In genomic region chr3R:19463874-19464549, dm6 we compare ENCODE assay signal across 4 fruit fly cellular contexts.
A peak's percentile ranks its signal among the peaks of the same experiment; 100 is the strongest.
TF ChIP-seq lines count a peak whose summit lies in the region.

No protein-coding gene starts in this region.

- peak; percentile 29 for TF ChIP-seq CTCF in whole organism, embryonic (GFP tag; optimal IDR thresholded peaks at IDR 0.05; lab: Kevin White, UChicago)

TF ChIP-seq in whole organism, adult, 20 proteins besides CTCF, POLR2A, EP300 and RAD21:
- TF ChIP-seq Clk (GFP tag; optimal IDR thresholded peaks at IDR 0.05; lab: Kevin White, UChicago) (peak; percentile 24), pad (GFP tag; optimal IDR thresholded peaks at IDR 0.05; lab: Kevin White, UChicago) (peak; percentile 56), ovo (GFP tag; optimal IDR thresholded peaks at IDR 0.05; lab: Kevin White, UChicago) (peak; percentile 92), Crg-1 (GFP tag; optimal IDR thresholded peaks at IDR 0.05; lab: Kevin White, UChicago) (peak; percentile 35), CG12768 (GFP tag; optimal IDR thresholded peaks at IDR 0.05; lab: Kevin White, UChicago) (peak; percentile 43), CG33017 (tag; optimal IDR thresholded peaks at IDR 0.05; lab: Kevin White, UChicago) (no peak), CG5204 (GFP tag; optimal IDR thresholded peaks at IDR 0.05; lab: Kevin White, UChicago) (no peak), cic (GFP tag; optimal IDR thresholded peaks at IDR 0.05; lab: Kevin White, UChicago) (peak; percentile 39), CG14711 (tag; optimal IDR thresholded peaks at IDR 0.05; lab: Kevin White, UChicago) (peak; percentile 26), cnc (optimal IDR thresholded peaks at IDR 0.05; lab: Kevin White, UChicago) (no peak), CG7045 (GFP tag; optimal IDR thresholded peaks at IDR 0.05; lab: Kevin White, UChicago) (peak; percentile 14), tj (GFP tag; optimal IDR thresholded peaks at IDR 0.05; lab: Kevin White, UChicago) (peak; percentile 5), CG7101 (tag; optimal IDR thresholded peaks at IDR 0.05; lab: Kevin White, UChicago) (peak; percentile 52), CG11617 (GFP tag; optimal IDR thresholded peaks at IDR 0.05; lab: Kevin White, UChicago) (peak; percentile 13), CG1620 (GFP tag; optimal IDR thresholded peaks at IDR 0.05; lab: Kevin White, UChicago) (no peak)

TF ChIP-seq in whole organism, embryonic, 481 proteins besides CTCF, POLR2A, EP300 and RAD21 (continues in another document):
- peak; percentile 4 for TF ChIP-seq HmgD (GFP tag; optimal IDR thresholded peaks at IDR 0.05; lab: Kevin White, UChicago)
- TF ChIP-seq fd102C (GFP tag; optimal IDR thresholded peaks at IDR 0.05; lab: Kevin White, UChicago) = peak; percentile 69
- no peak for TF ChIP-seq CG10274 (GFP tag; optimal IDR thresholded peaks at IDR 0.05; lab: Kevin White, UChicago)
- TF ChIP-seq slbo (GFP tag; IDR thresholded peaks at IDR 0.05; lab: Robert Waterston, UW) = no peak
- peak; percentile 24; the same call in 1 of the 2 replicates for TF ChIP-seq ttk (GFP tag; IDR thresholded peaks at IDR 0.05; lab: Robert Waterston, UW)
- TF ChIP-seq CG2712 (tag; optimal IDR thresholded peaks at IDR 0.05; lab: Kevin White, UChicago) = peak; percentile 50
- TF ChIP-seq bowl (GFP tag; IDR thresholded peaks at IDR 0.05; lab: Robert Waterston, UW) = no peak
- no peak for TF ChIP-seq Gsc (GFP tag; IDR thresholded peaks at IDR 0.05; lab: Robert Waterston, UW)
- no peak for TF ChIP-seq zf30C (GFP tag; optimal IDR thresholded peaks at IDR 0.05; lab: Kevin White, UChicago)
- TF ChIP-seq CG6272 (GFP tag; IDR thresholded peaks at IDR 0.05; lab: Robert Waterston, UW) = no peak
- no peak for TF ChIP-seq pita (GFP tag; optimal IDR thresholded peaks at IDR 0.05; lab: Kevin White, UChicago)
- peak; percentile 72 for TF ChIP-seq Spps (tag; optimal IDR thresholded peaks at IDR 0.05; lab: Kevin White, UChicago)
- peak; percentile 56 for TF ChIP-seq CG13296 (GFP tag; optimal IDR thresholded peaks at IDR 0.05; lab: Kevin White, UChicago)
- no peak for TF ChIP-seq nmo (GFP tag; optimal IDR thresholded peaks at IDR 0.05; lab: Kevin White, UChicago)
- TF ChIP-seq gem (tag; optimal IDR thresholded peaks at IDR 0.05; lab: Kevin White, UChicago) = peak; percentile 66
- peak; percentile 91 for TF ChIP-seq Med (GFP tag; lab: Kevin White, UChicago)
- no peak for TF ChIP-seq Ada2b (GFP tag; IDR thresholded peaks at IDR 0.05; lab: Robert Waterston, UW)
- no peak for TF ChIP-seq az2 (GFP tag; optimal IDR thresholded peaks at IDR 0.05; lab: Kevin White, UChicago)
- no peak for TF ChIP-seq CkIIα-i1 (GFP tag; IDR thresholded peaks at IDR 0.05; lab: Robert Waterston, UW)
- peak; percentile 9 for TF ChIP-seq CG6654 (GFP tag; optimal IDR thresholded peaks at IDR 0.05; lab: Kevin White, UChicago)
- TF ChIP-seq eyg (GFP tag; optimal IDR thresholded peaks at IDR 0.05; lab: Kevin White, UChicago) = peak; percentile 58
- no peak for TF ChIP-seq pros (GFP tag; optimal IDR thresholded peaks at IDR 0.05; lab: Kevin White, UChicago)
- TF ChIP-seq HLH3B (GFP tag; IDR thresholded peaks at IDR 0.05; lab: Robert Waterston, UW) = peak; percentile 12; the same call in 1 of the 2 replicates
- TF ChIP-seq rib (GFP tag; IDR thresholded peaks at IDR 0.05; lab: Robert Waterston, UW) = peak; percentile 69; the same call in 1 of the 2 replicates
- TF ChIP-seq sna (GFP tag; IDR thresholded peaks at IDR 0.05; lab: Robert Waterston, UW; ENCODE audit: partially characterized antibody) = no peak
- no peak for TF ChIP-seq jigr1 (GFP tag; IDR thresholded peaks at IDR 0.05; lab: Robert Waterston, UW)
- TF ChIP-seq CG6765 (GFP tag; optimal IDR thresholded peaks at IDR 0.05; lab: Kevin White, UChicago) = peak; percentile 38

TF ChIP-seq in whole organism, prepupa, 60 proteins besides CTCF, POLR2A, EP300 and RAD21:
- TF ChIP-seq Sox15 (GFP tag; optimal IDR thresholded peaks at IDR 0.05; lab: Kevin White, UChicago) (no peak), CG6276 (GFP tag; optimal IDR thresholded peaks at IDR 0.05; lab: Kevin White, UChicago) (peak; percentile 20), Smox (GFP tag; optimal IDR thresholded peaks at IDR 0.05; lab: Kevin White, UChicago) (no peak), CG3919 (GFP tag; optimal IDR thresholded peaks at IDR 0.05; lab: Kevin White, UChicago) (no peak), fkh (GFP tag; optimal IDR thresholded peaks at IDR 0.05; lab: Kevin White, UChicago) (peak; percentile 96), Eip75B (GFP tag; optimal IDR thresholded peaks at IDR 0.05; lab: Kevin White, UChicago) (no peak), esn (GFP tag; optimal IDR thresholded peaks at IDR 0.05; lab: Kevin White, UChicago) (peak; percentile 19), achi (GFP tag; optimal IDR thresholded peaks at IDR 0.05; lab: Kevin White, UChicago) (no peak), Ets21C (GFP tag; optimal IDR thresholded peaks at IDR 0.05; lab: Kevin White, UChicago) (no peak), CG11294 (GFP tag; IDR thresholded peaks at IDR 0.05; lab: Robert Waterston, UW) (no peak)
TF ChIP-seq in whole organism, prepupa: peak in this region for 3.

TF ChIP-seq in whole organism, wandering third instar larva, 38 proteins besides CTCF, POLR2A, EP300 and RAD21:
- TF ChIP-seq fru (GFP tag; optimal IDR thresholded peaks at IDR 0.05; lab: Kevin White, UChicago) (no peak), tai (GFP tag; optimal IDR thresholded peaks at IDR 0.05; lab: Kevin White, UChicago) (no peak), Dif (GFP tag; optimal IDR thresholded peaks at IDR 0.05; lab: Kevin White, UChicago; ENCODE audit: partially characterized antibody) (peak; percentile 47), OdsH (GFP tag; optimal IDR thresholded peaks at IDR 0.05; lab: Kevin White, UChicago) (no peak), Jra (GFP tag; optimal IDR thresholded peaks at IDR 0.05; lab: Kevin White, UChicago) (no peak)
